Worm (Caenorhabditis elegans) whole organism, L3 larva: Measurements from ENCODE around the gene ceh-19.

Source experiments
- R02D3.7 ChIP-seq: fragments of 150-350 bp; optimal IDR thresholded peaks from 2 replicates; lab custom pipeline; 2014; ENCODE audit warnings: missing biosample characterization, missing genetic modification characterization
- aly-2 ChIP-seq: fragments of 150-350 bp; optimal IDR thresholded peaks from 2 replicates; lab custom pipeline; 2014; ENCODE audit warnings: missing biosample characterization, missing genetic modification characterization
- ama-1 ChIP-seq: fragments of 150-350 bp; optimal IDR thresholded peaks from 2 replicates; lab custom pipeline; 2018
- ceh-28 ChIP-seq: fragments of 150-350 bp; optimal IDR thresholded peaks from 2 replicates; lab custom pipeline; 2014; ENCODE audit warnings: missing biosample characterization, missing genetic modification reagents, missing genetic modification characterization
- ceh-82 ChIP-seq: fragments of 150-350 bp; optimal IDR thresholded peaks from 2 replicates; lab custom pipeline; 2014; ENCODE audit warnings: missing biosample characterization, missing genetic modification characterization
- ceh-9 ChIP-seq: sonication (generic microtip); optimal IDR thresholded peaks from 2 replicates; lab custom pipeline; 2018; ENCODE audit warnings: missing biosample characterization, missing genetic modification characterization
- egl-27 ChIP-seq: sonication (generic microtip); optimal IDR thresholded peaks from 4 replicates; lab custom pipeline; 2017; ENCODE audit warnings: missing biosample characterization, missing genetic modification reagents, missing genetic modification characterization
- egl-5 ChIP-seq: fragments of 150-350 bp; optimal IDR thresholded peaks from 2 replicates; lab custom pipeline; 2017; ENCODE audit warnings: missing biosample characterization, missing genetic modification reagents, missing genetic modification characterization, inconsistent platforms
- elt-1 ChIP-seq: fragments of 150-350 bp; optimal IDR thresholded peaks from 2 replicates; lab custom pipeline; 2014; ENCODE audit warnings: missing biosample characterization, missing genetic modification characterization
- elt-2 ChIP-seq: sonication (generic microtip); optimal IDR thresholded peaks from 2 replicates; lab custom pipeline; 2016; ENCODE audit warnings: missing genetic modification reagents, mild to moderate bottlenecking, missing genetic modification characterization, missing compliant biosample characterization
- elt-3 ChIP-seq, 3 experiments: fragments of 150-350 bp in 1 of 3; sonication (generic microtip) in 2 of 3; optimal IDR thresholded peaks; 2 replicates in 2 of 3; 4 replicates in 1 of 3; lab custom pipeline; 2014 to 2017; ENCODE audit warnings: missing biosample characterization in 3 of 3, missing genetic modification characterization in 3 of 3
- eor-1 ChIP-seq, 2 experiments: fragments of 150-350 bp; optimal IDR thresholded peaks; 2 replicates each; lab custom pipeline; 2014 to 2018; ENCODE audit warnings: missing biosample characterization in 2 of 2, missing genetic modification characterization in 2 of 2
- fos-1 ChIP-seq: fragments of 150-350 bp; optimal IDR thresholded peaks from 2 replicates; lab custom pipeline; 2014; ENCODE audit warnings: missing biosample characterization, missing genetic modification characterization
- hmg-11 ChIP-seq: sonication (generic microtip); optimal IDR thresholded peaks from 2 replicates; lab custom pipeline; 2016; ENCODE audit warnings: missing genetic modification characterization, missing compliant biosample characterization
- jun-1 ChIP-seq: fragments of 150-350 bp; optimal IDR thresholded peaks from 2 replicates; lab custom pipeline; 2014; ENCODE audit warnings: missing biosample characterization, missing genetic modification reagents, missing genetic modification characterization
- lin-15B ChIP-seq: fragments of 150-350 bp; optimal IDR thresholded peaks from 2 replicates; lab custom pipeline; 2014; ENCODE audit warnings: missing biosample characterization, missing genetic modification characterization
- lin-39 ChIP-seq: fragments of 150-350 bp; optimal IDR thresholded peaks from 2 replicates; lab custom pipeline; 2018; ENCODE audit warnings: missing biosample characterization, missing genetic modification reagents, missing genetic modification characterization
- lsy-12 ChIP-seq: sonication (generic microtip); optimal IDR thresholded peaks from 2 replicates; lab custom pipeline; 2016; ENCODE audit warnings: mild to moderate bottlenecking, missing genetic modification characterization, missing compliant biosample characterization
- mml-1 ChIP-seq: fragments of 150-350 bp; sonication (generic microtip); optimal IDR thresholded peaks from 3 replicates; lab custom pipeline; 2014; ENCODE audit warnings: missing biosample characterization, missing genetic modification characterization
- nfya-1 ChIP-seq: sonication (generic microtip); optimal IDR thresholded peaks from 2 replicates; lab custom pipeline; 2017; ENCODE audit warnings: missing genetic modification characterization, mild to moderate bottlenecking, missing compliant biosample characterization, antibody characterized with exemption, moderate library complexity; ENCODE audit not compliant: insufficient read depth
- nhr-11 ChIP-seq: fragments of 150-350 bp; optimal IDR thresholded peaks from 2 replicates; lab custom pipeline; 2014; ENCODE audit warnings: missing biosample characterization, missing genetic modification characterization
- nhr-23 ChIP-seq: fragments of 150-350 bp; optimal IDR thresholded peaks from 2 replicates; lab custom pipeline; 2014; ENCODE audit warnings: missing biosample characterization, missing genetic modification reagents, missing genetic modification characterization
- nhr-237 ChIP-seq: fragments of 150-350 bp; optimal IDR thresholded peaks from 2 replicates; lab custom pipeline; 2014; ENCODE audit warnings: missing biosample characterization, missing genetic modification characterization
- nhr-25 ChIP-seq: sonication (generic microtip); optimal IDR thresholded peaks from 2 replicates; lab custom pipeline; 2017; ENCODE audit warnings: missing biosample characterization, missing genetic modification characterization
- nhr-28 ChIP-seq: fragments of 150-350 bp; optimal IDR thresholded peaks from 2 replicates; lab custom pipeline; 2014; ENCODE audit warnings: missing biosample characterization, missing genetic modification characterization
- nhr-67 ChIP-seq: fragments of 150-350 bp; optimal IDR thresholded peaks from 2 replicates; lab custom pipeline; 2014; ENCODE audit warnings: missing biosample characterization, missing genetic modification characterization
- nhr-76 ChIP-seq: fragments of 150-350 bp; sonication (generic microtip); optimal IDR thresholded peaks from 5 replicates; lab custom pipeline; 2014; ENCODE audit warnings: missing biosample characterization, missing genetic modification characterization
- nhr-77 ChIP-seq: fragments of 150-350 bp; optimal IDR thresholded peaks from 2 replicates; lab custom pipeline; 2014; ENCODE audit warnings: missing biosample characterization, missing genetic modification characterization
- pha-4 ChIP-seq: fragments of 150-350 bp; optimal IDR thresholded peaks from 2 replicates; lab custom pipeline; 2014; ENCODE audit warnings: missing biosample characterization, missing genetic modification reagents, missing genetic modification characterization
- pqm-1 ChIP-seq: fragments of 150-350 bp; optimal IDR thresholded peaks from 2 replicates; lab custom pipeline; 2017; ENCODE audit warnings: missing biosample characterization, missing genetic modification characterization, inconsistent platforms
- sea-2 ChIP-seq: fragments of 150-350 bp; sonication (generic microtip); optimal IDR thresholded peaks from 4 replicates; lab custom pipeline; 2014; ENCODE audit warnings: missing biosample characterization, missing genetic modification reagents, missing genetic modification characterization
- snpc-4 ChIP-seq: fragments of 150-350 bp; optimal IDR thresholded peaks from 2 replicates; lab custom pipeline; 2014; ENCODE audit warnings: missing biosample characterization, missing genetic modification characterization
- tbx-2 ChIP-seq: sonication (generic microtip); optimal IDR thresholded peaks from 2 replicates; lab custom pipeline; 2016; ENCODE audit warnings: mild to moderate bottlenecking, missing genetic modification characterization, missing compliant biosample characterization
- unc-62 ChIP-seq: fragments of 150-350 bp; sonication (generic microtip); optimal IDR thresholded peaks from 4 replicates; lab custom pipeline; 2014; ENCODE audit warnings: missing biosample characterization, missing genetic modification reagents, missing genetic modification characterization
- ztf-11 ChIP-seq: fragments of 150-350 bp; optimal IDR thresholded peaks from 2 replicates; lab custom pipeline; 2014; ENCODE audit warnings: missing biosample characterization, missing genetic modification characterization
- ztf-4 ChIP-seq: fragments of 150-350 bp; optimal IDR thresholded peaks from 2 replicates; lab custom pipeline; 2014; ENCODE audit warnings: missing biosample characterization, missing genetic modification characterization

ceh-19 gene

DNA sequence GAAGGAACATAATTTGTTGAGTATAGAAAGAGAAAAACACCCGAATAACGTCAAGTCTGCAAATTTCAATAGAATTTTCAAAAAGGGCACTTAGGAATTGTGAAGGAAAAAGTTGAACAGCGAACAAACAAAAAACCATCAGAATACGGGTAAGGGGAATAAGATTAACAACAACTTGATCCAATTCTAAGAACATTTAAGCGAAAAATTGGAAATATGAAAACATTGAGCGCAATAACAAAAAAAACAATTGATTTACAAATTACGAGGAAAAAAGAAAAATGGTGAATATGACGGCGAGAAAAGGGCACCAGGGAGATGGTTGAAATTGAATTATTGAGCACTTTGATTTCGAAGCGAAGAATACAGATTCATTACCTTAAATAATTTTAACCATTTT lies 38.8 kb downstream of the ceh-19 start:
- TF ChIP-seq sea-2 (GFP tag; lab: Kevin White, UChicago) (no peak), snpc-4 (tag; lab: Kevin White, UChicago) (no peak), hmg-11 (tag; lab: Kevin White, UChicago) (no peak), mml-1 (tag; lab: Kevin White, UChicago) (no peak), nhr-237 (tag; lab: Kevin White, UChicago) (no peak), ztf-4 (no peak), nhr-25 (tag; lab: Kevin White, UChicago) (no peak), unc-62 (GFP tag; lab: Kevin White, UChicago) (no peak), R02D3.7 (tag; lab: Kevin White, UChicago) (no peak), lin-39 (tag; lab: Kevin White, UChicago) (no peak), fos-1 (tag; lab: Kevin White, UChicago) (no peak)

DNA sequence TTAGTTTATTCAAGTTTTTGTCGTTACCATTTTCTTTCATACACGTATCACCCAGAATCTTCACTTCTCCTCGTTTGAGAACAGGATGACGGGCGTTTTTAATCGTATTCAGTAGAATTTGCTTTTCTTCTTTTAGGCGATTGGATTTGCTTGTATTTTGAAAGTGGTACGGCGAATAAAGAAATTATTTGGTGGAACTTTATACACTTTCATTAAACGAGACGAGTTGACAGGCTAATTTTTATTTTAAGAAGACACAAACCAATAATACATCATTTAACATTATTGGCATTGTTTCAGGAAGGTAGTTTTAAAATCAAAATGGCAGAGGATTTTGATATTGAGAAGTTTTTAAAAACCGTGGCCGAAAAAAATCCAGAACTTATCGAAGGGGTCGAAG lies 40.8 kb downstream of the ceh-19 start, which contains the start of gene C49H3.4:
Gene C49H3.4, plus strand, starts transcription at position 301 of the 400 bp plus-strand sequence.
- TF ChIP-seq nhr-67 (tag; lab: Kevin White, UChicago): no peak
- TF ChIP-seq ceh-9 (tag; lab: Kevin White, UChicago): no peak
- TF ChIP-seq nhr-28 (tag; lab: Kevin White, UChicago): no peak
- no peak for TF ChIP-seq nhr-76
- TF ChIP-seq nhr-23 (tag; lab: Kevin White, UChicago): no peak
- no peak for TF ChIP-seq tbx-2 (tag; lab: Kevin White, UChicago)
- no peak for TF ChIP-seq nhr-11 (tag; lab: Kevin White, UChicago)
- TF ChIP-seq aly-2 (tag; lab: Kevin White, UChicago): no peak
- TF ChIP-seq elt-1: no peak
- TF ChIP-seq lsy-12: no peak
- TF ChIP-seq ceh-82: no peak
- TF ChIP-seq egl-27 (tag; lab: Kevin White, UChicago): no peak
- no peak for TF ChIP-seq ceh-28 (tag; lab: Kevin White, UChicago)
- no peak for TF ChIP-seq elt-3 (tag; optimal IDR thresholded peaks at IDR 0.05; lab: Kevin White, UChicago)
- TF ChIP-seq nhr-77 (tag; lab: Kevin White, UChicago): no peak
- no peak for TF ChIP-seq pqm-1 (tag; lab: Kevin White, UChicago)
- TF ChIP-seq elt-2: no peak
- TF ChIP-seq lin-39 (tag; lab: Kevin White, UChicago): no peak
- no peak for TF ChIP-seq nhr-25 (tag; lab: Kevin White, UChicago)

DNA sequence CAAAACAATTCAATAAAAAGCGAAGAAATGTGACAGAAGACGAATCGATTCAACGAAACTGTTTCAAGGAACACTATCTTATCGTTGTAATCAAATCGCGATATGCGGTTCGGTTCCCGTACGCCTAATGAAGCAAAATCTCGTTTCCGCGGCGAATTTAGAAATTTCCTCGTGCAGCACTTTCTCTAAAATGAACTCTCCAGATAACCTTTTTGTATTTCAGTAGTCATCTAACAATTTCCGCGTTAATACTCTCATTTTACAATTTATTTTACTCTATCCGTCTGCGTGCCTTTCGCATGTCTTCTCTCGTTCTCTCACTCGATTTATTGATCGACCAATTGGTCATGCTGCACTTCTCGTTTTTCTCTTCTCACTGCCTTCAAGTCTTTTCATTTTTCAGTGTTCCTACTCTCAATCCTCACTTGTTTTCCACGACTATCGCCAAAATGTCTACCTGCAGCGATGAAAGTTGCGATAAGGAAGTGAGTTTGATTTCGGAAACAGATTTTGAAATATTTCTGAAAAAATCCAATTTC lies 45.5 kb downstream of the ceh-19 start, which contains the start of the genes npp-27 and ntl-4:
Gene npp-27, minus strand, starts transcription at position 51 of the 539 bp plus-strand sequence.
Gene ntl-4, plus strand, starts transcription at position 379 of the 539 bp plus-strand sequence.
- TF ChIP-seq ceh-28 (tag; lab: Kevin White, UChicago): peak; percentile 58
- TF ChIP-seq eor-1 (tag; optimal IDR thresholded peaks at IDR 0.05; lab: Kevin White, UChicago): no peak
- TF ChIP-seq ama-1 (lab: Kevin White, UChicago): peak; percentile 83
- peak; percentile 25 for TF ChIP-seq pha-4 (tag; lab: Kevin White, UChicago)
- no peak for TF ChIP-seq jun-1
- peak; percentile 76 for TF ChIP-seq egl-5
- TF ChIP-seq nfya-1: peak; percentile 36
- TF ChIP-seq, all 47 proteins: peak for 5

DNA sequence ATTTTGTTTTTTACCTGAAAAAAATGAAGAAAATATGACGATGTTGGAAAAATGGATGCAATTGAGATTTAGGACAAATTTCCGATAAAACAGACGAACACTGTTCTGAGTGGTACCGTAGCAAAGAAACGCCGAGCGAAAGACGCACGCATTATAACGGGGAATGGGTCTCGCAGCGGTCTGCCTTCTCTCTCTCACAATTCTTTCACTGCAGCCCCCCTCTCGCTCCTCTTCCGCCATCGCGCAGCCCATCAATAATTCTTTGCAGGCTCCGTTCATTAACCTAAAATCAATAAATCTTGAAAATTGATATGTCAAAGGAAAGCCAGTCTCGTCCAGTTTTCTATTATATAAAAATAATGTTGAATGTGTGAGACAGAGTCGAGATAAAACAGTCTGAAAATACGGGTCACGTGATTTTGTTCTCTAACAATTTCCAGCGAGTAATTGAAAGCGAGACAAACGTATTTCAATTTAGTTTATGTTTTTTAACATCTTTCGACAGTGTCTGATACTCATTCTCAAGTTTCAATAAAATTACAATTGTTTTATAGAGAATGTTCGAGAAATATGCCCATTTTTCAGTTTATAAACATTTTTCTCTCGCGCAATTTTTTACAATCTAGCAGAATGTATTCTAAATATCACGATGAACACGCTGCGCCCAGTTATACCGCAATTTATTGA lies 46.2 kb downstream of the ceh-19 start:
- TF ChIP-seq lin-39 (tag; lab: Kevin White, UChicago) (peak; percentile 73), lin-15B (tag; lab: Kevin White, UChicago) (peak; percentile 1), pha-4 (tag; lab: Kevin White, UChicago) (peak; percentile 35), ama-1 (lab: Kevin White, UChicago) (peak; percentile 22), nhr-237 (tag; lab: Kevin White, UChicago) (no peak), ztf-11 (tag; lab: Kevin White, UChicago) (no peak), nfya-1 (peak; percentile 35), elt-2 (peak; percentile 22), hmg-11 (tag; lab: Kevin White, UChicago) (peak; percentile 28)
